Fruit fly (Drosophila melanogaster): ENCODE data around the gene mRpL27.

dm6 chr2L:4454009-4454689 is 5.3 kb downstream of the mRpL27 start, which contains the start of the genes Secp43 and ND-B8:
- TF ChIP-seq CG8478 (optimal IDR thresholded peaks at IDR 0.05) (no peak), EcR (GFP tag; optimal IDR thresholded peaks at IDR 0.05) (no peak), Dll (optimal IDR thresholded peaks at IDR 0.05) (no peak), usp (GFP tag; optimal IDR thresholded peaks at IDR 0.05) (no peak)
